Worm (Caenorhabditis elegans) whole organism, young adult: ENCODE measurements around the gene nspb-1.
A peak's percentile ranks its signal among the peaks of the same experiment; 100 is the strongest.

Source experiments
- D2030.7 ChIP-seq: fragments of 200-800 bp; sonication (Bioruptor generic); IDR thresholded peaks from 2 replicates; pipeline ENCODE4 v1.3.6; 2022; ENCODE audit warnings: missing genetic modification reagents, missing genetic modification characterization, missing compliant biosample characterization
- F33H1.4 ChIP-seq: fragments of 200-800 bp; sonication (Bioruptor generic); IDR thresholded peaks from 2 replicates; pipeline ENCODE4 v1.3.6; 2022; ENCODE audit warnings: missing genetic modification reagents, missing genetic modification characterization, missing compliant biosample characterization
- F37B4.10 ChIP-seq: fragments of 200-800 bp; sonication (Bioruptor generic); IDR thresholded peaks from 2 replicates; pipeline ENCODE4 v1.3.6; 2022; ENCODE audit warnings: missing genetic modification characterization, missing compliant biosample characterization
- F57A8.1 ChIP-seq: fragments of 200-800 bp; sonication (Bioruptor generic); optimal IDR thresholded peaks from 2 replicates; lab custom pipeline; 2018; ENCODE audit warnings: mild to moderate bottlenecking, missing genetic modification characterization, moderate library complexity, missing compliant biosample characterization
- F57C9.4 ChIP-seq: sonication (generic microtip); optimal IDR thresholded peaks from 2 replicates; lab custom pipeline; 2017; ENCODE audit warnings: mild to moderate bottlenecking, missing genetic modification characterization, missing compliant biosample characterization
- K11D2.4 ChIP-seq: fragments of 200-800 bp; sonication (Bioruptor generic); IDR thresholded peaks from 2 replicates; pipeline ENCODE4 v1.3.6; 2022; ENCODE audit warnings: missing genetic modification reagents, missing genetic modification characterization, missing compliant biosample characterization
- T26A5.8 ChIP-seq: sonication (generic microtip); optimal IDR thresholded peaks from 2 replicates; lab custom pipeline; 2016; ENCODE audit warnings: missing genetic modification characterization, missing compliant biosample characterization
- Y67H2A.10 ChIP-seq: fragments of 200-800 bp; sonication (Bioruptor generic); conservative IDR thresholded peaks from 2 replicates; pipeline ENCODE4 v1.3.6; 2022; ENCODE audit warnings: missing genetic modification reagents, missing genetic modification characterization, missing compliant biosample characterization
- ZK185.1 ChIP-seq: sonication (generic microtip); optimal IDR thresholded peaks from 2 replicates; lab custom pipeline; 2016; ENCODE audit warnings: mild to moderate bottlenecking, missing genetic modification characterization, missing compliant biosample characterization; ENCODE audit not compliant: poor library complexity, severe bottlenecking
- akir-1 ChIP-seq: fragments of 200-800 bp; sonication (Bioruptor generic); optimal IDR thresholded peaks from 2 replicates; lab custom pipeline; 2018; ENCODE audit warnings: mild to moderate bottlenecking, missing genetic modification characterization, moderate library complexity, missing compliant biosample characterization
- bed-2 ChIP-seq: fragments of 200-800 bp; sonication (Bioruptor generic); IDR thresholded peaks from 2 replicates; pipeline ENCODE4 v1.3.6; 2022; ENCODE audit warnings: missing genetic modification reagents, missing genetic modification characterization, missing compliant biosample characterization
- ccch-3 ChIP-seq: fragments of 200-800 bp; sonication (Bioruptor generic); optimal IDR thresholded peaks from 2 replicates; lab custom pipeline; 2018; ENCODE audit warnings: mild to moderate bottlenecking, missing genetic modification characterization, missing compliant biosample characterization
- cebp-2 ChIP-seq: fragments of 200-800 bp; sonication (Bioruptor generic); IDR thresholded peaks from 2 replicates; pipeline ENCODE4 v1.3.6; 2022; ENCODE audit warnings: missing genetic modification characterization, missing compliant biosample characterization
- ceh-27 ChIP-seq: fragments of 200-800 bp; sonication (Bioruptor generic); optimal IDR thresholded peaks from 2 replicates; lab custom pipeline; 2018; ENCODE audit warnings: mild to moderate bottlenecking, missing genetic modification characterization, moderate library complexity, missing compliant biosample characterization
- ceh-79 ChIP-seq: sonication (generic microtip); optimal IDR thresholded peaks from 2 replicates; lab custom pipeline; 2017; ENCODE audit warnings: mild to moderate bottlenecking, missing genetic modification characterization, missing compliant biosample characterization
- ceh-91 ChIP-seq: fragments of 200-800 bp; sonication (Bioruptor generic); IDR thresholded peaks from 2 replicates; pipeline ENCODE4 v1.3.6; 2022; ENCODE audit warnings: missing genetic modification reagents, missing genetic modification characterization, missing compliant biosample characterization
- chd-7 ChIP-seq: sonication (generic microtip); optimal IDR thresholded peaks from 2 replicates; lab custom pipeline; 2016; ENCODE audit warnings: mild to moderate bottlenecking, missing genetic modification characterization, moderate library complexity, missing compliant biosample characterization
- dox-1 ChIP-seq: fragments of 200-800 bp; sonication (Bioruptor generic); IDR thresholded peaks from 2 replicates; pipeline ENCODE4 v1.3.6; 2022; ENCODE audit warnings: missing genetic modification reagents, missing genetic modification characterization, missing compliant biosample characterization
- egrh-3 ChIP-seq: fragments of 200-800 bp; sonication (Bioruptor generic); IDR thresholded peaks from 2 replicates; pipeline ENCODE4 v1.3.6; 2022; ENCODE audit warnings: missing genetic modification reagents, missing genetic modification characterization, missing compliant biosample characterization
- ets-4 ChIP-seq: fragments of 200-800 bp; sonication (Bioruptor generic); optimal IDR thresholded peaks from 2 replicates; lab custom pipeline; 2018; ENCODE audit warnings: mild to moderate bottlenecking, missing genetic modification characterization, missing compliant biosample characterization
- gei-17 ChIP-seq: fragments of 200-800 bp; sonication (Bioruptor generic); optimal IDR thresholded peaks from 2 replicates; lab custom pipeline; 2018; ENCODE audit warnings: mild to moderate bottlenecking, missing genetic modification characterization, missing compliant biosample characterization
- hlh-12 ChIP-seq: sonication (generic microtip); optimal IDR thresholded peaks from 2 replicates; lab custom pipeline; 2016; ENCODE audit warnings: missing genetic modification characterization, missing compliant biosample characterization
- hmg-1.2 ChIP-seq: fragments of 200-800 bp; sonication (Bioruptor generic); IDR thresholded peaks from 2 replicates; pipeline ENCODE4 v1.3.6; 2022; ENCODE audit warnings: missing genetic modification reagents, missing genetic modification characterization, missing compliant biosample characterization
- lin-26 ChIP-seq: fragments of 200-800 bp; sonication (Bioruptor generic); IDR thresholded peaks from 2 replicates; pipeline ENCODE4 v1.3.6; 2022; ENCODE audit warnings: missing genetic modification reagents, missing genetic modification characterization, missing compliant biosample characterization
- lin-54 ChIP-seq: fragments of 200-800 bp; sonication (Bioruptor generic); optimal IDR thresholded peaks from 2 replicates; lab custom pipeline; 2018; ENCODE audit warnings: mild to moderate bottlenecking, missing genetic modification characterization, missing compliant biosample characterization
- lir-1 ChIP-seq: fragments of 200-800 bp; sonication (Bioruptor generic); conservative IDR thresholded peaks from 2 replicates; pipeline ENCODE4 v1.3.6; 2022; ENCODE audit warnings: missing genetic modification reagents, missing genetic modification characterization, missing compliant biosample characterization
- lsy-27 ChIP-seq: sonication (generic microtip); optimal IDR thresholded peaks from 2 replicates; lab custom pipeline; 2017; ENCODE audit warnings: missing genetic modification characterization, mild to moderate bottlenecking, missing compliant biosample characterization, antibody characterized with exemption, missing genotype, borderline replicate concordance; ENCODE audit not compliant: insufficient read depth
- madf-10 ChIP-seq: sonication (generic microtip); optimal IDR thresholded peaks from 2 replicates; lab custom pipeline; 2016; ENCODE audit warnings: mild to moderate bottlenecking, missing genetic modification characterization, missing compliant biosample characterization
- mes-4 ChIP-seq: sonication (generic microtip); optimal IDR thresholded peaks from 2 replicates; lab custom pipeline; 2016; ENCODE audit warnings: missing genotype, missing genetic modification characterization, missing compliant biosample characterization
- mxl-1 ChIP-seq: sonication (generic microtip); optimal IDR thresholded peaks from 2 replicates; lab custom pipeline; 2016; ENCODE audit warnings: missing genetic modification characterization, missing compliant biosample characterization
- nfya-2 ChIP-seq: fragments of 200-800 bp; sonication (Bioruptor generic); IDR thresholded peaks from 2 replicates; pipeline ENCODE4 v1.3.6; 2022; ENCODE audit warnings: missing genetic modification reagents, missing genetic modification characterization, missing compliant biosample characterization
- nhr-179 ChIP-seq: sonication (generic microtip); optimal IDR thresholded peaks from 2 replicates; lab custom pipeline; 2016; ENCODE audit warnings: mild to moderate bottlenecking, missing genetic modification characterization, missing compliant biosample characterization
- nhr-27 ChIP-seq: fragments of 200-800 bp; sonication (Bioruptor generic); optimal IDR thresholded peaks from 2 replicates; lab custom pipeline; 2018; ENCODE audit warnings: mild to moderate bottlenecking, missing genetic modification characterization, moderate library complexity, missing compliant biosample characterization
- rcor-1 ChIP-seq: fragments of 200-800 bp; sonication (Bioruptor generic); IDR thresholded peaks from 2 replicates; pipeline ENCODE4 v1.3.6; 2022; ENCODE audit warnings: missing genetic modification reagents, missing genetic modification characterization, missing compliant biosample characterization
- repo-1 ChIP-seq: sonication (generic microtip); optimal IDR thresholded peaks from 2 replicates; lab custom pipeline; 2017; ENCODE audit warnings: mild to moderate bottlenecking, missing genetic modification characterization, missing compliant biosample characterization
- sea-2 ChIP-seq: fragments of 200-800 bp; sonication (Bioruptor generic); IDR thresholded peaks from 2 replicates; pipeline ENCODE4 v1.3.6; 2022; ENCODE audit warnings: missing genetic modification characterization, missing compliant biosample characterization
- snpc-1.1 ChIP-seq: sonication (generic microtip); optimal IDR thresholded peaks from 2 replicates; lab custom pipeline; 2017; ENCODE audit warnings: missing genetic modification characterization, mild to moderate bottlenecking, missing compliant biosample characterization, antibody characterized with exemption, moderate library complexity, missing genotype, missing genetic modification reagents; ENCODE audit not compliant: insufficient read depth
- snpc-3.4 ChIP-seq: sonication (generic microtip); optimal IDR thresholded peaks from 2 replicates; lab custom pipeline; 2017; ENCODE audit warnings: missing genetic modification characterization, mild to moderate bottlenecking, missing compliant biosample characterization, antibody characterized with exemption, moderate library complexity, missing genotype, missing genetic modification reagents
- snpc-4 ChIP-seq, 5 experiments: fragments of 150-350 bp in 1 of 5; sonication (generic microtip) in 4 of 5; optimal IDR thresholded peaks; 2 replicates each; lab custom pipeline; 2014 to 2018; ENCODE audit warnings: missing genetic modification characterization in 5 of 5, missing biosample characterization in 3 of 5, antibody characterized with exemption in 2 of 5, mild to moderate bottlenecking in 2 of 5, missing compliant biosample characterization in 2 of 5, missing genotype in 2 of 5, moderate library complexity in 2 of 5, missing genetic modification reagents in 1 of 5
- somi-1 ChIP-seq: fragments of 200-800 bp; sonication (Bioruptor generic); optimal IDR thresholded peaks from 2 replicates; lab custom pipeline; 2018; ENCODE audit warnings: mild to moderate bottlenecking, missing genetic modification characterization, missing compliant biosample characterization
- sptf-2 ChIP-seq: fragments of 200-800 bp; sonication (Bioruptor generic); optimal IDR thresholded peaks from 2 replicates; lab custom pipeline; 2018; ENCODE audit warnings: mild to moderate bottlenecking, missing genetic modification characterization, missing compliant biosample characterization
- tbp1 ChIP-seq: fragments of 200-800 bp; sonication (Bioruptor generic); optimal IDR thresholded peaks from 2 replicates; lab custom pipeline; 2018; ENCODE audit warnings: mild to moderate bottlenecking, missing genetic modification characterization, missing compliant biosample characterization
- unc-62 ChIP-seq: fragments of 150-350 bp; optimal IDR thresholded peaks from 2 replicates; lab custom pipeline; 2014; ENCODE audit warnings: missing biosample characterization, missing genetic modification reagents, missing genetic modification characterization
- xnd-1 ChIP-seq: sonication (generic microtip); optimal IDR thresholded peaks from 2 replicates; lab custom pipeline; 2016; ENCODE audit warnings: missing genotype, missing genetic modification reagents, missing genetic modification characterization, missing compliant biosample characterization
- zfh-2 ChIP-seq: fragments of 200-800 bp; sonication (Bioruptor generic); conservative IDR thresholded peaks from 2 replicates; pipeline ENCODE4 v1.3.6; 2022; ENCODE audit warnings: missing genetic modification reagents, missing genetic modification characterization, missing compliant biosample characterization
- ztf-26 ChIP-seq: sonication (generic microtip); optimal IDR thresholded peaks from 2 replicates; lab custom pipeline; 2017; ENCODE audit warnings: missing genetic modification characterization, missing compliant biosample characterization
- ztf-28 ChIP-seq: fragments of 200-800 bp; sonication (Bioruptor generic); IDR thresholded peaks from 2 replicates; pipeline ENCODE4 v1.3.6; 2022; ENCODE audit warnings: missing genetic modification reagents, missing genetic modification characterization, missing compliant biosample characterization
- ztf-6 ChIP-seq: fragments of 200-800 bp; sonication (Bioruptor generic); IDR thresholded peaks from 2 replicates; pipeline ENCODE4 v1.3.6; 2022; ENCODE audit warnings: missing genetic modification reagents, missing genetic modification characterization, missing compliant biosample characterization

nspb-1 gene

ce11 chrIV:6631704-6632272, 40.9 kb upstream of the nspb-1 start, which contains the start of the genes cest-5.1 and C01B10.9 (continued):
- TF ChIP-seq nfya-2 (GFP tag; lab: Robert Waterston, UW): no peak
- no peak for TF ChIP-seq ztf-26 (tag; lab: Kevin White, UChicago)
- no peak for TF ChIP-seq ccch-3 (GFP tag; lab: Kevin White, UChicago)
- no peak for TF ChIP-seq ztf-28
- no peak for TF ChIP-seq hlh-12 (tag; lab: Kevin White, UChicago)
- peak; percentile 60 for TF ChIP-seq ceh-27 (GFP tag; lab: Kevin White, UChicago)
- TF ChIP-seq nhr-179 (tag; lab: Kevin White, UChicago): no peak
- TF ChIP-seq chd-7 (tag; lab: Kevin White, UChicago): no peak
- TF ChIP-seq lin-26 (GFP tag; lab: Robert Waterston, UW): no peak
- no peak for TF ChIP-seq ets-4 (GFP tag; lab: Kevin White, UChicago)
- TF ChIP-seq repo-1 (tag; lab: Kevin White, UChicago): no peak
- TF ChIP-seq mxl-1: no peak
- TF ChIP-seq T26A5.8: no peak
- TF ChIP-seq ztf-6 (GFP tag; lab: Robert Waterston, UW): no peak
- no peak for TF ChIP-seq xnd-1 (tag; lab: Kevin White, UChicago)
- no peak for TF ChIP-seq akir-1 (GFP tag; lab: Kevin White, UChicago)
- TF ChIP-seq madf-10 (tag; lab: Kevin White, UChicago): peak; percentile 0
- peak; percentile 83 for TF ChIP-seq ZK185.1
- TF ChIP-seq zfh-2 (GFP tag; lab: Robert Waterston, UW): no peak
- peak; percentile 64; the same call in 1 of the 2 replicates for TF ChIP-seq bed-2
- no peak for TF ChIP-seq F57A8.1 (GFP tag; lab: Kevin White, UChicago)
- TF ChIP-seq rcor-1 (GFP tag; lab: Robert Waterston, UW): 0 out of 2 replicates have a peak, but pooled peaks have one; percentile 44
- no peak for TF ChIP-seq cebp-2 (GFP tag; lab: Robert Waterston, UW)
- TF ChIP-seq tbp1 (GFP tag; lab: Kevin White, UChicago): peak; percentile 47
- TF ChIP-seq snpc-4 (GFP tag; optimal IDR thresholded peaks at IDR 0.05; lab: Kevin White, UChicago): peak; percentile 40
- TF ChIP-seq snpc-4 (tag; optimal IDR thresholded peaks at IDR 0.05; lab: Kevin White, UChicago): peak; percentile 50 to 84 (median 73)
- TF ChIP-seq sea-2: no peak
- no peak for TF ChIP-seq K11D2.4
- peak; percentile 18; the same call in 1 of the 2 replicates for TF ChIP-seq Y67H2A.10 (GFP tag; lab: Robert Waterston, UW)
- TF ChIP-seq F33H1.4 (GFP tag; lab: Robert Waterston, UW): no peak; the same call in none of the 2 replicates
- TF ChIP-seq egrh-3 (GFP tag; lab: Robert Waterston, UW): no peak
- TF ChIP-seq unc-62: no peak
- TF ChIP-seq D2030.7 (GFP tag; lab: Robert Waterston, UW): peak; percentile 37; the same call in 1 of the 2 replicates
- peak; percentile 45; the same call in 1 of the 2 replicates for TF ChIP-seq lir-1 (GFP tag; lab: Robert Waterston, UW)
- TF ChIP-seq F37B4.10 (GFP tag; lab: Robert Waterston, UW): no peak
- no peak for TF ChIP-seq ceh-79 (tag; lab: Kevin White, UChicago)
- TF ChIP-seq sptf-2: no peak
- no peak for TF ChIP-seq mes-4 (tag; lab: Kevin White, UChicago)
- peak; percentile 50 for TF ChIP-seq snpc-3.4 (tag; lab: Kevin White, UChicago)
- no peak for TF ChIP-seq ceh-91 (GFP tag; lab: Robert Waterston, UW)
- no peak for TF ChIP-seq gei-17 (GFP tag; lab: Kevin White, UChicago)
- no peak for TF ChIP-seq somi-1
- peak; percentile 90 for TF ChIP-seq lin-54 (GFP tag; lab: Kevin White, UChicago)
- no peak for TF ChIP-seq nhr-27 (tag; lab: Kevin White, UChicago)
- TF ChIP-seq F57C9.4 (tag; lab: Kevin White, UChicago): no peak
- no peak for TF ChIP-seq lsy-27 (tag; lab: Kevin White, UChicago)
- TF ChIP-seq dox-1 (GFP tag; lab: Robert Waterston, UW): no peak; the same call in 1 of the 2 replicates
- TF ChIP-seq snpc-1.1: peak; percentile 2
- TF ChIP-seq hmg-1.2 (GFP tag; lab: Robert Waterston, UW): no peak; the same call in 1 of the 2 replicates
